Worm (Caenorhabditis elegans) whole organism, L2 larva: ENCODE measurements around the gene Y41E3.13.

Source experiments
- ZK546.5 ChIP-seq: sonication (generic microtip); optimal IDR thresholded peaks from 2 replicates; lab custom pipeline; 2017; ENCODE audit warnings: missing biosample characterization, missing genetic modification characterization
- mdl-1 ChIP-seq, 2 experiments: fragments of 150-350 bp in 1 of 2; sonication (generic microtip) in 1 of 2; optimal IDR thresholded peaks; 2 replicates each; lab custom pipeline; 2017; ENCODE audit warnings: missing biosample characterization in 2 of 2, missing genetic modification characterization in 2 of 2
- nhr-21 ChIP-seq: fragments of 150-350 bp; optimal IDR thresholded peaks from 2 replicates; lab custom pipeline; 2014; ENCODE audit warnings: missing biosample characterization, missing genetic modification characterization
- nhr-237 ChIP-seq: fragments of 150-350 bp; optimal IDR thresholded peaks from 2 replicates; lab custom pipeline; 2014; ENCODE audit warnings: missing biosample characterization, missing genetic modification characterization

ce11 chrIV:15053271-15053670, 4.8 kb upstream of the Y41E3.13 start, which contains the start of gene srt-47:
- TF ChIP-seq ZK546.5 (tag; lab: Kevin White, UChicago) (no peak), nhr-237 (tag; lab: Kevin White, UChicago) (no peak), mdl-1 (tag; optimal IDR thresholded peaks at IDR 0.05; lab: Kevin White, UChicago) (no peak), nhr-21 (tag; lab: Kevin White, UChicago) (no peak)
